Worm (Caenorhabditis elegans) whole organism, young adult: ENCODE measurements around the gene C46C2.2.

Experiments used
- F10E7.11 ChIP-seq: sonication (generic microtip); optimal IDR thresholded peaks from 2 replicates; lab custom pipeline; 2017; ENCODE audit warnings: mild to moderate bottlenecking, missing genetic modification characterization, moderate library complexity, missing compliant biosample characterization
- F33H1.4 ChIP-seq: fragments of 200-800 bp; sonication (Bioruptor generic); IDR thresholded peaks from 2 replicates; pipeline ENCODE4 v1.3.6; 2022; ENCODE audit warnings: missing genetic modification reagents, missing genetic modification characterization, missing compliant biosample characterization
- F49E8.2 ChIP-seq: sonication (generic microtip); optimal IDR thresholded peaks from 3 replicates; lab custom pipeline; 2017; ENCODE audit warnings: missing genetic modification characterization, mild to moderate bottlenecking, missing compliant biosample characterization, antibody characterized with exemption, moderate library complexity; ENCODE audit not compliant: insufficient read depth
- F55B11.4 ChIP-seq: sonication (generic microtip); optimal IDR thresholded peaks from 2 replicates; lab custom pipeline; 2016; ENCODE audit warnings: missing compliant biosample characterization, missing genetic modification characterization, borderline replicate concordance; ENCODE audit not compliant: insufficient read depth
- F57A8.1 ChIP-seq: fragments of 200-800 bp; sonication (Bioruptor generic); optimal IDR thresholded peaks from 2 replicates; lab custom pipeline; 2018; ENCODE audit warnings: mild to moderate bottlenecking, missing genetic modification characterization, moderate library complexity, missing compliant biosample characterization
- F57C9.4 ChIP-seq: sonication (generic microtip); optimal IDR thresholded peaks from 2 replicates; lab custom pipeline; 2017; ENCODE audit warnings: mild to moderate bottlenecking, missing genetic modification characterization, missing compliant biosample characterization
- aptf-2 ChIP-seq: fragments of 200-800 bp; sonication (Bioruptor generic); conservative IDR thresholded peaks from 2 replicates; pipeline ENCODE4 v1.3.6; 2022; ENCODE audit warnings: missing genetic modification reagents, missing genetic modification characterization, missing compliant biosample characterization
- attf-5 ChIP-seq: fragments of 200-800 bp; sonication (Bioruptor generic); optimal IDR thresholded peaks from 2 replicates; lab custom pipeline; 2018; ENCODE audit warnings: mild to moderate bottlenecking, missing genetic modification characterization, missing compliant biosample characterization
- bed-1 ChIP-seq: fragments of 200-800 bp; sonication (Bioruptor generic); IDR thresholded peaks from 2 replicates; pipeline ENCODE4 v1.3.6; 2022; ENCODE audit warnings: missing genetic modification reagents, missing genetic modification characterization, missing compliant biosample characterization
- ceh-58 ChIP-seq: fragments of 200-800 bp; sonication (Bioruptor generic); IDR thresholded peaks from 2 replicates; pipeline ENCODE4 v1.3.6; 2022; ENCODE audit warnings: missing genetic modification characterization, missing compliant biosample characterization
- chd-7 ChIP-seq: sonication (generic microtip); optimal IDR thresholded peaks from 2 replicates; lab custom pipeline; 2016; ENCODE audit warnings: mild to moderate bottlenecking, missing genetic modification characterization, moderate library complexity, missing compliant biosample characterization
- die-1 ChIP-seq: sonication (generic microtip); optimal IDR thresholded peaks from 2 replicates; lab custom pipeline; 2016; ENCODE audit warnings: missing genotype, mild to moderate bottlenecking, missing genetic modification characterization, missing compliant biosample characterization
- dpl-1 ChIP-seq: fragments of 150-350 bp; optimal IDR thresholded peaks from 2 replicates; lab custom pipeline; 2014; ENCODE audit warnings: missing biosample characterization, missing genetic modification reagents, missing genetic modification characterization
- ekl-4 ChIP-seq: fragments of 200-800 bp; sonication (Bioruptor generic); IDR thresholded peaks from 2 replicates; pipeline ENCODE4 v1.3.6; 2022; ENCODE audit warnings: missing genetic modification reagents, missing genetic modification characterization, missing compliant biosample characterization
- fkh-3 ChIP-seq: sonication (generic microtip); optimal IDR thresholded peaks from 2 replicates; lab custom pipeline; 2016; ENCODE audit warnings: mild to moderate bottlenecking, missing genetic modification characterization, missing compliant biosample characterization
- hsf-1 ChIP-seq: fragments of 200-800 bp; sonication (Bioruptor generic); IDR thresholded peaks from 2 replicates; pipeline ENCODE4 v1.3.6; 2022; ENCODE audit warnings: missing genetic modification reagents, missing genetic modification characterization, missing compliant biosample characterization
- lin-35 ChIP-seq, 3 experiments: fragments of 150-350 bp in 2 of 3; sonication (generic microtip) in 1 of 3; optimal IDR thresholded peaks; 2 replicates each; lab custom pipeline; 2014 to 2018; ENCODE audit warnings: missing biosample characterization in 3 of 3, missing genetic modification characterization in 3 of 3, missing genetic modification reagents in 3 of 3
- lsl-1 ChIP-seq: fragments of 200-800 bp; sonication (Bioruptor generic); optimal IDR thresholded peaks from 2 replicates; lab custom pipeline; 2018; ENCODE audit warnings: mild to moderate bottlenecking, missing genetic modification characterization, moderate library complexity, missing compliant biosample characterization
- madf-10 ChIP-seq: sonication (generic microtip); optimal IDR thresholded peaks from 2 replicates; lab custom pipeline; 2016; ENCODE audit warnings: mild to moderate bottlenecking, missing genetic modification characterization, missing compliant biosample characterization
- madf-3 ChIP-seq: fragments of 200-800 bp; sonication (Bioruptor generic); IDR thresholded peaks from 2 replicates; pipeline ENCODE4 v1.3.6; 2022; ENCODE audit warnings: missing genetic modification reagents, missing genetic modification characterization, missing compliant biosample characterization
- mxl-1 ChIP-seq: sonication (generic microtip); optimal IDR thresholded peaks from 2 replicates; lab custom pipeline; 2016; ENCODE audit warnings: missing genetic modification characterization, missing compliant biosample characterization
- nfya-1 ChIP-seq: sonication (generic microtip); optimal IDR thresholded peaks from 2 replicates; lab custom pipeline; 2017; ENCODE audit warnings: antibody characterized with exemption, missing compliant biosample characterization, missing genetic modification characterization, borderline replicate concordance; ENCODE audit not compliant: insufficient read depth
- nfyb-1 ChIP-seq: fragments of 200-800 bp; sonication (Bioruptor generic); IDR thresholded peaks from 2 replicates; pipeline ENCODE4 v1.3.6; 2022; ENCODE audit warnings: missing genetic modification reagents, missing genetic modification characterization, missing compliant biosample characterization
- nhr-120 ChIP-seq: fragments of 200-800 bp; sonication (Bioruptor generic); IDR thresholded peaks from 2 replicates; pipeline ENCODE4 v1.3.6; 2022; ENCODE audit warnings: missing genetic modification characterization, missing compliant biosample characterization
- nhr-80 ChIP-seq: sonication (generic microtip); optimal IDR thresholded peaks from 2 replicates; lab custom pipeline; 2016; ENCODE audit warnings: missing genetic modification characterization, missing compliant biosample characterization
- sea-2 ChIP-seq: fragments of 200-800 bp; sonication (Bioruptor generic); IDR thresholded peaks from 2 replicates; pipeline ENCODE4 v1.3.6; 2022; ENCODE audit warnings: missing genetic modification characterization, missing compliant biosample characterization
- snpc-3.4 ChIP-seq: sonication (generic microtip); optimal IDR thresholded peaks from 2 replicates; lab custom pipeline; 2017; ENCODE audit warnings: missing genetic modification characterization, mild to moderate bottlenecking, missing compliant biosample characterization, antibody characterized with exemption, moderate library complexity, missing genotype, missing genetic modification reagents
- sptf-2 ChIP-seq: fragments of 200-800 bp; sonication (Bioruptor generic); optimal IDR thresholded peaks from 2 replicates; lab custom pipeline; 2018; ENCODE audit warnings: mild to moderate bottlenecking, missing genetic modification characterization, missing compliant biosample characterization
- tbp1 ChIP-seq: fragments of 200-800 bp; sonication (Bioruptor generic); optimal IDR thresholded peaks from 2 replicates; lab custom pipeline; 2018; ENCODE audit warnings: mild to moderate bottlenecking, missing genetic modification characterization, missing compliant biosample characterization
- unc-62 ChIP-seq: fragments of 150-350 bp; optimal IDR thresholded peaks from 2 replicates; lab custom pipeline; 2014; ENCODE audit warnings: missing biosample characterization, missing genetic modification reagents, missing genetic modification characterization
- zfh-2 ChIP-seq: fragments of 200-800 bp; sonication (Bioruptor generic); conservative IDR thresholded peaks from 2 replicates; pipeline ENCODE4 v1.3.6; 2022; ENCODE audit warnings: missing genetic modification reagents, missing genetic modification characterization, missing compliant biosample characterization
- ztf-22 ChIP-seq: fragments of 200-800 bp; sonication (Bioruptor generic); optimal IDR thresholded peaks from 2 replicates; lab custom pipeline; 2018; ENCODE audit warnings: mild to moderate bottlenecking, missing genetic modification characterization, moderate library complexity, missing compliant biosample characterization
- ztf-26 ChIP-seq: sonication (generic microtip); optimal IDR thresholded peaks from 2 replicates; lab custom pipeline; 2017; ENCODE audit warnings: missing genetic modification characterization, missing compliant biosample characterization
- ztf-28 ChIP-seq: fragments of 200-800 bp; sonication (Bioruptor generic); IDR thresholded peaks from 2 replicates; pipeline ENCODE4 v1.3.6; 2022; ENCODE audit warnings: missing genetic modification reagents, missing genetic modification characterization, missing compliant biosample characterization

C46C2.2 gene

ce11 chrIV:9232421-9233141 lies 15.1 kb downstream of the C46C2.2 start, which contains the start of gene Y11D7A.3:
Gene Y11D7A.3, plus strand, starts transcription at chrIV:9233091.
- TF ChIP-seq F10E7.11 (tag; lab: Kevin White, UChicago) (no peak), F49E8.2 (tag; lab: Kevin White, UChicago) (no peak), ekl-4 (GFP tag; lab: Robert Waterston, UW) (no peak), unc-62 (GFP tag; lab: Kevin White, UChicago) (no peak), ztf-26 (tag; lab: Kevin White, UChicago) (no peak), sptf-2 (no peak), nfyb-1 (no peak), attf-5 (GFP tag; lab: Kevin White, UChicago) (no peak), mxl-1 (tag; lab: Kevin White, UChicago) (no peak), F57A8.1 (GFP tag; lab: Kevin White, UChicago) (no peak), dpl-1 (no peak), nhr-80 (tag; lab: Kevin White, UChicago) (no peak), F33H1.4 (GFP tag; lab: Robert Waterston, UW) (no peak), F57C9.4 (tag; lab: Kevin White, UChicago) (no peak), lsl-1 (GFP tag; lab: Kevin White, UChicago) (no peak), hsf-1 (GFP tag; lab: Robert Waterston, UW) (no peak)

- TF ChIP-seq nhr-120 (GFP tag; lab: Robert Waterston, UW) (no peak), attf-5 (GFP tag; lab: Kevin White, UChicago) (no peak), ztf-28 (GFP tag; lab: Robert Waterston, UW) (no peak), nfya-1 (tag; lab: Kevin White, UChicago) (no peak), ztf-22 (no peak), sea-2 (GFP tag; lab: Robert Waterston, UW) (no peak), aptf-2 (GFP tag; lab: Robert Waterston, UW) (no peak), ceh-58 (GFP tag; lab: Robert Waterston, UW) (no peak), F55B11.4 (tag; lab: Kevin White, UChicago) (no peak), tbp1 (GFP tag; lab: Kevin White, UChicago) (no peak), snpc-3.4 (no peak), madf-3 (no peak), hsf-1 (GFP tag; lab: Robert Waterston, UW) (no peak), unc-62 (GFP tag; lab: Kevin White, UChicago) (no peak), lin-35 (GFP tag; optimal IDR thresholded peaks at IDR 0.05; lab: Kevin White, UChicago) (no peak), fkh-3 (no peak), die-1 (tag; lab: Kevin White, UChicago) (no peak)
- TF ChIP-seq, all 124 proteins: peak for 0
Observed at ce11 chrIV:9239151-9239550, 21.6 kb downstream of the C46C2.2 start.

- TF ChIP-seq fkh-3, result no peak
- TF ChIP-seq bed-1 (GFP tag; lab: Robert Waterston, UW), result no peak
- no peak for TF ChIP-seq F57C9.4 (tag; lab: Kevin White, UChicago)
- no peak for TF ChIP-seq zfh-2 (GFP tag; lab: Robert Waterston, UW)
- TF ChIP-seq nhr-120 (GFP tag; lab: Robert Waterston, UW), result no peak
- no peak for TF ChIP-seq chd-7 (tag; lab: Kevin White, UChicago)
- no peak for TF ChIP-seq madf-10 (tag; lab: Kevin White, UChicago)
Observed at ce11 chrIV:9243670-9244069, 26.1 kb downstream of the C46C2.2 start, which contains the start of gene rab-28. Gene rab-28, minus strand, starts transcription at chrIV:9244012.
